Worm (Caenorhabditis elegans): ENCODE measurements around the gene F01D5.7.

F01D5.7 gene

DNA sequence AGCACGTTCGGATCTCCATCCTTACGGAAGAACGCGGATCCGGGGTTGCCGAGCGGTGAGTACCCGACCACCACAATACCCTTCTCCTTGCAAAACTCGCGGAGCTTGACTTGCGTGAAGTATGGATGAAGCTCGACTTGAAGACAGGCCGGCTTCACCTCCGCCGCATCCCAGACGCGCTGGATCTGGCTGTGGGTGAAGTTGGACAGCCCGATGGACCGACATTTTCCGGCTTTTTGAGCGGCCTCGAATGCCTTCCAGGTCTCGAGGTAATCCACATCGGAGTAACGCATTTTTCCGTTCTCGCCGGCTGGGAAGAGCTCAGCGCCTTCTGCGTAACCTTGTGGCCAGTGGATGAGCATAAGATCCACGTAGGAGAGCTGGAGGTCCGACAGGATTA, 36.3 kb upstream of the F01D5.7 start:
- TF ChIP-seq blmp-1 (tag; optimal IDR thresholded peaks at IDR 0.05) (no peak), unc-120 (tag; optimal IDR thresholded peaks at IDR 0.05; ENCODE audit: poor library complexity, severe bottlenecking) (no peak), hlh-1 (tag; optimal IDR thresholded peaks at IDR 0.05) (no peak)

DNA sequence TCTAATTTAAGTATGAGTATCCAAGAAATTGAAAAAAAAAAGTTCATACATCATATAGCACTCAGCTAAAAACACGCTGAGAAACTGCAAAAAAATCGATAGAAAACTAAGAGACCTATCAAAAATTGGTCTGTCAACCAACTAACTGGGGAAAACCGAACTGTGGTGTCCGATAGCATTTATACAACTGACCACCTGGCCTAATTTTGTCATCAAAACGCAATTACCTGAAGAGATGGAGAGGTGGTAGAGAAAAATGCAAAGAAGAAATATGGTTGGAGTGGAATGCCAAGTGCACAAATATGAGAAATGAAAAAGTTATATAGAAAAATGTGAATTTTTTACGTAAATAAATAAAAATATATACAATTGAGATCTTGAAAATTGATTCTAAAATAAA, 34.9 kb upstream of the F01D5.7 start, which contains the start of gene Y39G8B.1:
Gene Y39G8B.1 (minus strand): TSS at position 299 of the 400 bp plus-strand sequence.
- TF ChIP-seq unc-39 (tag; optimal IDR thresholded peaks at IDR 0.05): no peak
- TF ChIP-seq flh-1 (GFP tag; optimal IDR thresholded peaks at IDR 0.05): no peak
- TF ChIP-seq ztf-11 (tag; optimal IDR thresholded peaks at IDR 0.05): no peak
- TF ChIP-seq ces-1 (GFP tag; optimal IDR thresholded peaks at IDR 0.05): peak; percentile 46
- TF ChIP-seq ceh-39 (tag; optimal IDR thresholded peaks at IDR 0.05): peak; percentile 10
- no peak for TF ChIP-seq lin-32 (GFP tag; optimal IDR thresholded peaks at IDR 0.05)
- no peak for TF ChIP-seq lin-13 (tag; optimal IDR thresholded peaks at IDR 0.05)
- TF ChIP-seq sem-2 (GFP tag; optimal IDR thresholded peaks at IDR 0.05): no peak
- no peak for TF ChIP-seq drap-1 (GFP tag; optimal IDR thresholded peaks at IDR 0.05)
- no peak for TF ChIP-seq ceh-83 (GFP tag; optimal IDR thresholded peaks at IDR 0.05)
- TF ChIP-seq nhr-12 (tag; optimal IDR thresholded peaks at IDR 0.05): no peak
- no peak for TF ChIP-seq snpc-4 (tag; optimal IDR thresholded peaks at IDR 0.05)
- no peak for TF ChIP-seq hlh-1 (tag; optimal IDR thresholded peaks at IDR 0.05)
- peak; percentile 35 for TF ChIP-seq nhr-2 (tag; optimal IDR thresholded peaks at IDR 0.05)
- TF ChIP-seq nhr-237 (tag; optimal IDR thresholded peaks at IDR 0.05): no peak
- TF ChIP-seq nhr-28 (tag; optimal IDR thresholded peaks at IDR 0.05): no peak
- TF ChIP-seq elt-1 (tag; optimal IDR thresholded peaks at IDR 0.05; ENCODE audit: borderline replicate concordance, insufficient read depth): no peak
- TF ChIP-seq mls-2 (tag; optimal IDR thresholded peaks at IDR 0.05): no peak

DNA sequence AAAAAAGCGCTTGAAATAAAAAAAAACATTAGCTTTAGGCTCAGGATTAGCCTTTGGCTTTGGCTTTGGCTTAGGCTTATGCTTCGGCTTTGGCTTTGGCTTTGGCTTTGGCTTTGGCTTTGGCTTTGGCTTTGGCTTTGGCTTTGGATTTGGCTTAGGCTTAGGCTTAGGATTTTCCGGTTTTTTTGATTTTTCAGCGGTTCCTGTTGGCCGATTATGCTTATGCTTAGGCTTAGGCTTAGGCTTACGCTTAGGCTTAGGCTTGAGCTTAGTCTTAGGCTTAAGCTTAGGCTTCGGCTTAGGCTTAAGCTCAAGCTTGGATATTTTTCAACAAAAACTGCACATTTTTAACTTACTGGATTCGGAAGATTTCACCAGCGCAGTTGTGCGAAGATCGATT, 34.3 kb upstream of the F01D5.7 start:
- TF ChIP-seq blmp-1 (tag; optimal IDR thresholded peaks at IDR 0.05) (no peak), nhr-237 (tag; optimal IDR thresholded peaks at IDR 0.05) (no peak), elt-3 (tag; optimal IDR thresholded peaks at IDR 0.05) (no peak), ceh-39 (tag; optimal IDR thresholded peaks at IDR 0.05) (no peak), M03D4.4 (tag; optimal IDR thresholded peaks at IDR 0.05) (no peak), ham-2 (GFP tag; optimal IDR thresholded peaks at IDR 0.05) (no peak), mls-2 (tag; optimal IDR thresholded peaks at IDR 0.05) (no peak), ztf-11 (tag; optimal IDR thresholded peaks at IDR 0.05) (no peak), ces-1 (GFP tag; optimal IDR thresholded peaks at IDR 0.05) (no peak), sem-2 (GFP tag; optimal IDR thresholded peaks at IDR 0.05) (no peak), unc-62 (GFP tag; optimal IDR thresholded peaks at IDR 0.05) (no peak), ceh-83 (GFP tag; optimal IDR thresholded peaks at IDR 0.05) (no peak), elt-1 (tag; optimal IDR thresholded peaks at IDR 0.05; ENCODE audit: borderline replicate concordance, insufficient read depth) (no peak), hlh-1 (tag; optimal IDR thresholded peaks at IDR 0.05) (no peak)

DNA sequence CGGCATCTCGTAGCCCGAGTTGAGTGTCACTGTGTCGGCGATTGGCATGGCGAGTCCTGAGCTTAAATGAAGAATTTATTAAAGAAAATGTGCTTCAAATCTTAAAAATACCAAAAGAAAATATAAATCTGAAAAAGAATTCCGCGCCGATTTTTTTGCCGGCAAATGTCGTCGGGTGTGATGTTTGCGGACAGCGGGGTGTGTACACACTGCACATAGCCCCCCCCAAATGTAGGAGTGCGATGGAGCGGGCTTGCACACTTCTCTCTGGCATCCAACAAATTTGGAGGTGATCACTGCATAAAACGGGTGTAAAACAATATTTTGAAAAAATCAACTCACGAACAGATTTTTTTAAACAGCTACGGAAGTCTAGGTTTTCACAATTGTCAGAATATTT, 32.3 kb upstream of the F01D5.7 start, which contains the start of gene Y39G8B.2:
Gene Y39G8B.2 (minus strand): TSS at position 61 of the 400 bp plus-strand sequence.
- TF ChIP-seq lsy-2 (tag; optimal IDR thresholded peaks at IDR 0.05) (peak; percentile 86), lin-13 (tag; optimal IDR thresholded peaks at IDR 0.05) (peak; percentile 91), bed-3 (GFP tag; optimal IDR thresholded peaks at IDR 0.05) (no peak), unc-39 (tag; optimal IDR thresholded peaks at IDR 0.05) (no peak), zip-8 (tag; optimal IDR thresholded peaks at IDR 0.05) (no peak), unc-120 (tag; optimal IDR thresholded peaks at IDR 0.05; ENCODE audit: poor library complexity, severe bottlenecking) (peak; percentile 96), nhr-76 (tag; optimal IDR thresholded peaks at IDR 0.05) (no peak), nhr-2 (tag; optimal IDR thresholded peaks at IDR 0.05) (no peak), unc-62 (GFP tag; optimal IDR thresholded peaks at IDR 0.05) (peak; percentile 13), ceh-39 (tag; optimal IDR thresholded peaks at IDR 0.05) (peak; percentile 66), sptf-1 (tag; optimal IDR thresholded peaks at IDR 0.05) (peak; percentile 82), ces-1 (GFP tag; optimal IDR thresholded peaks at IDR 0.05) (peak; percentile 55), ceh-43 (GFP tag; optimal IDR thresholded peaks at IDR 0.05) (peak; percentile 38), tbx-8 (GFP tag; optimal IDR thresholded peaks at IDR 0.05) (peak; percentile 30), nhr-28 (tag; optimal IDR thresholded peaks at IDR 0.05) (no peak), mls-2 (tag; optimal IDR thresholded peaks at IDR 0.05) (peak; percentile 70), snpc-4 (tag; optimal IDR thresholded peaks at IDR 0.05) (no peak), blmp-1 (tag; optimal IDR thresholded peaks at IDR 0.05) (no peak), ztf-11 (tag; optimal IDR thresholded peaks at IDR 0.05) (peak; percentile 41), elt-3 (tag; optimal IDR thresholded peaks at IDR 0.05) (no peak), drap-1 (GFP tag; optimal IDR thresholded peaks at IDR 0.05) (peak; percentile 66), lin-32 (GFP tag; optimal IDR thresholded peaks at IDR 0.05) (no peak), nhr-237 (tag; optimal IDR thresholded peaks at IDR 0.05) (peak; percentile 79), flh-1 (GFP tag; optimal IDR thresholded peaks at IDR 0.05) (no peak), mep-1 (tag; optimal IDR thresholded peaks at IDR 0.05) (peak; percentile 82), ham-2 (GFP tag; optimal IDR thresholded peaks at IDR 0.05) (peak; percentile 67), ceh-83 (GFP tag; optimal IDR thresholded peaks at IDR 0.05) (peak; percentile 52), hlh-1 (tag; optimal IDR thresholded peaks at IDR 0.05) (peak; percentile 47), mab-5 (tag; optimal IDR thresholded peaks at IDR 0.05) (no peak), nhr-12 (tag; optimal IDR thresholded peaks at IDR 0.05) (no peak), elt-1 (tag; optimal IDR thresholded peaks at IDR 0.05; ENCODE audit: borderline replicate concordance, insufficient read depth) (no peak), sem-2 (GFP tag; optimal IDR thresholded peaks at IDR 0.05) (no peak), M03D4.4 (tag; optimal IDR thresholded peaks at IDR 0.05) (peak; percentile 34), cnd-1 (tag; optimal IDR thresholded peaks at IDR 0.05) (peak; percentile 78), pha-4 (tag; optimal IDR thresholded peaks at IDR 0.05) (peak; percentile 90)

Measured in whole organism, mixed stage, embryonic.